Worm (Caenorhabditis elegans): Measurements from ENCODE around the gene srx-32.

Gene srx-32

DNA sequence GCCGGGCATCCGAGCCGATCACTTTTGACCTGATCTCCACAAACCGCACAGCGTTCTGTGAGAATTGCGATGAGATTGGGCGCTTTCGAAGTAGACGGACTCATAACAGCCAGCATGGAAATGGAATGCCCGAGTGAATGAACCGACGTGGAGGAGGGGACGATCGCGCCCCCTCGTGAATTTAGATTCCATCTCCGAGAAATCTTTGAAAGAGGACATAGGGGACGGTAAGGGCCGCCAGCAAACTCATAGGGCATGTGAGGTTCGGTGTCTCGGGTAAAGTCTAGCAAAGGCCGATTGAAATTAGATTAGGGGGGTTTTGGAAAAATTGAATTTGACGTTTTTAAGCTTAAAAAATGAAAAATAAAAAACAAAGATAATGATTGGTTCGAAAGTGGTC, 16.0 kb downstream of the srx-32 start, which contains the start of gene nhr-270:
nhr-270 (minus strand) TSS at position 257 of the 400 bp plus-strand sequence.
- peak; percentile 36 for TF ChIP-seq elt-1 (tag; optimal IDR thresholded peaks at IDR 0.05; ENCODE audit: borderline replicate concordance, insufficient read depth)
- no peak for TF ChIP-seq tbx-8 (GFP tag; optimal IDR thresholded peaks at IDR 0.05)

- TF ChIP-seq elt-3 (tag; optimal IDR thresholded peaks at IDR 0.05), result no peak
- no peak for TF ChIP-seq nhr-12 (tag; optimal IDR thresholded peaks at IDR 0.05)
- no peak for TF ChIP-seq ztf-11 (tag; optimal IDR thresholded peaks at IDR 0.05)
- no peak for TF ChIP-seq mls-2 (tag; optimal IDR thresholded peaks at IDR 0.05)
Observed at ce11 chrV:803472-803871, 17.1 kb downstream of the srx-32 start.

DNA sequence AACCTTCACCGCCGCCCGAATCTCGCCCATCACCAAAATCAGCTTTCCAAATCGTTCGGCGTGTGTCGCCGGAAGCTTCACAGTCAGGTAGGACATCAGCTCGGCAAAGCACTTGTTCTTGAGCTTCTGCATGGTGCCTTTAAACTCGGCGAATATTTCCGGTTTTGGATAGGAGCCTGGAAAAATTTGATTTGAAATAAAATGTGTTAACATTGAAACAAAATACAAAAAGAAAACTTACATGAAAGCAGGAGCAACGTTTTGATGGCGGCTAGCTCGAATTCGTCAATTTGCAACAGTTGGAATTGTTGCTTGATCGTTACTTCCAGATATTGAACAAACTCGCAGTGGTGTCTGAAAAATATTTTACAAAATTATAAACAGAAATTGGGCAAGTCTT, 17.8 kb downstream of the srx-32 start:
- TF ChIP-seq ham-2 (GFP tag; optimal IDR thresholded peaks at IDR 0.05), result no peak
- TF ChIP-seq sem-2 (GFP tag; optimal IDR thresholded peaks at IDR 0.05), result no peak
- TF ChIP-seq lin-32 (GFP tag; optimal IDR thresholded peaks at IDR 0.05), result no peak
- no peak for TF ChIP-seq unc-62 (GFP tag; optimal IDR thresholded peaks at IDR 0.05)
- TF ChIP-seq nhr-12 (tag; optimal IDR thresholded peaks at IDR 0.05), result no peak

DNA sequence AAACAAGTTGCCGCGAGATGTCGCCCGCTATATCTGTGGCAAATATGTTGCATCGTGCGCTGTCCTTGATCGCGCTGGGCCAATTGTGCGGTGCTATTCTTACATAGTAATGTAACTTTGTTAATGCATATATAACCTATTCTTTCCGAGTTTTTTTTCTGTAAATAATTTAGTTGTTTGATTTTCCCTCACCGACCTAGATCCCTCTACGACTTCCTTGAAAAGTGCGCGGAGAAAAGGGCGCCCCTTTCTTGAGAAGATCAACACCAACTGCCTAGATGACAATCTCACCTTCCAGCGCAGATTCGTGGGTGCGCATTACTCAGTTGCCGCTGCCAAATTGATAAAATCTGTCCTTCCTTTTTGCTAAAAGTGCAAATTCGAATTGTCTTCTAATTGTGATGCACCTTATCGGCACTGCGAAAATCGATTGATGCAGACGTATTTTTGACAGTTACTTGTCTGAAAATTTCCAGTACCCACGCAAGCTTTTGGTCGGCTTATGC, 18.9 kb downstream of the srx-32 start:
- TF ChIP-seq ham-2 (GFP tag; optimal IDR thresholded peaks at IDR 0.05), result no peak
- no peak for TF ChIP-seq nhr-237 (tag; optimal IDR thresholded peaks at IDR 0.05)
- peak; percentile 85 for TF ChIP-seq elt-1 (tag; optimal IDR thresholded peaks at IDR 0.05; ENCODE audit: borderline replicate concordance, insufficient read depth)
- no peak for TF ChIP-seq mls-2 (tag; optimal IDR thresholded peaks at IDR 0.05)
- TF ChIP-seq mab-5 (tag; optimal IDR thresholded peaks at IDR 0.05), result no peak
- no peak for TF ChIP-seq lin-32 (GFP tag; optimal IDR thresholded peaks at IDR 0.05)

DNA sequence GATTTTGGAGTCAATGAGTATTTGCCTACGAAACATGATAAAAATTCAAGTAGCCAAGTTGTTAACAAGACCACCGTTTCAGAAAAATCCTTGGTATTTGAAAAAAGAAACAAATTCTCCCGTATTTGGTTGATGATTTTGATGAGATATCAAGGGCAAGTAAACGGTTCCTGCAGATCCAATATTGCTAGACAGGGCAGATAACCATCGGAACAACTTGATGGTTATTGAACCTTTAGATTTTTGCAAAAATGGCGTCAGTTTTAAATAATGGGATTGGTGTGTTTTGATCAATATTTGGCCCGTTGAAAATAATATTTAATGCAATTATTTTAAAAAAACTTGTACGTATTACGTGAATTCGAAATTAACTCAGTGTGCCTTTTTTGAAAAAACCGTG, 20.3 kb downstream of the srx-32 start:
- TF ChIP-seq drap-1 (GFP tag; optimal IDR thresholded peaks at IDR 0.05) (no peak), hlh-1 (tag; optimal IDR thresholded peaks at IDR 0.05) (no peak), elt-1 (tag; optimal IDR thresholded peaks at IDR 0.05; ENCODE audit: borderline replicate concordance, insufficient read depth) (peak; percentile 38)

- TF ChIP-seq ztf-11 (tag; optimal IDR thresholded peaks at IDR 0.05) (no peak), ces-1 (GFP tag; optimal IDR thresholded peaks at IDR 0.05) (no peak), unc-120 (tag; optimal IDR thresholded peaks at IDR 0.05; ENCODE audit: poor library complexity, severe bottlenecking) (no peak), lin-32 (GFP tag; optimal IDR thresholded peaks at IDR 0.05) (no peak), M03D4.4 (tag; optimal IDR thresholded peaks at IDR 0.05) (no peak), nhr-76 (tag; optimal IDR thresholded peaks at IDR 0.05) (no peak), nhr-2 (tag; optimal IDR thresholded peaks at IDR 0.05) (no peak), nhr-237 (tag; optimal IDR thresholded peaks at IDR 0.05) (no peak), nhr-28 (tag; optimal IDR thresholded peaks at IDR 0.05) (no peak), drap-1 (GFP tag; optimal IDR thresholded peaks at IDR 0.05) (no peak), mab-5 (tag; optimal IDR thresholded peaks at IDR 0.05) (no peak), sptf-1 (tag; optimal IDR thresholded peaks at IDR 0.05) (no peak), hlh-1 (tag; optimal IDR thresholded peaks at IDR 0.05) (no peak), bed-3 (GFP tag; optimal IDR thresholded peaks at IDR 0.05) (no peak)
Observed at ce11 chrV:797241-797640, 23.3 kb downstream of the srx-32 start.

- TF ChIP-seq ces-1 (GFP tag; optimal IDR thresholded peaks at IDR 0.05) (no peak), flh-1 (GFP tag; optimal IDR thresholded peaks at IDR 0.05) (no peak), elt-1 (tag; optimal IDR thresholded peaks at IDR 0.05; ENCODE audit: borderline replicate concordance, insufficient read depth) (no peak), pha-4 (tag; optimal IDR thresholded peaks at IDR 0.05) (no peak), mls-2 (tag; optimal IDR thresholded peaks at IDR 0.05) (no peak), ceh-43 (GFP tag; optimal IDR thresholded peaks at IDR 0.05) (no peak), cnd-1 (tag; optimal IDR thresholded peaks at IDR 0.05) (no peak), unc-120 (tag; optimal IDR thresholded peaks at IDR 0.05; ENCODE audit: poor library complexity, severe bottlenecking) (no peak), ztf-11 (tag; optimal IDR thresholded peaks at IDR 0.05) (no peak), drap-1 (GFP tag; optimal IDR thresholded peaks at IDR 0.05) (no peak), ham-2 (GFP tag; optimal IDR thresholded peaks at IDR 0.05) (no peak), unc-62 (GFP tag; optimal IDR thresholded peaks at IDR 0.05) (no peak), tbx-8 (GFP tag; optimal IDR thresholded peaks at IDR 0.05) (no peak)
Observed at ce11 chrV:794092-794491, 26.4 kb downstream of the srx-32 start.

Measured in whole organism, mixed stage, embryonic.